Worm (Caenorhabditis elegans) whole organism, L2 larva: ENCODE data around the gene R04D3.3.

Experiments used
- alr-1 ChIP-seq: fragments of 150-350 bp; optimal IDR thresholded peaks from 2 replicates; lab custom pipeline; 2014; ENCODE audit warnings: missing biosample characterization, missing genetic modification characterization
- ceh-16 ChIP-seq: fragments of 150-350 bp; optimal IDR thresholded peaks from 2 replicates; lab custom pipeline; 2014; ENCODE audit warnings: missing biosample characterization, missing genetic modification characterization
- elt-1 ChIP-seq: fragments of 150-350 bp; optimal IDR thresholded peaks from 2 replicates; lab custom pipeline; 2014; ENCODE audit warnings: missing biosample characterization, missing genetic modification characterization
- nhr-237 ChIP-seq: fragments of 150-350 bp; optimal IDR thresholded peaks from 2 replicates; lab custom pipeline; 2014; ENCODE audit warnings: missing biosample characterization, missing genetic modification characterization

DNA sequence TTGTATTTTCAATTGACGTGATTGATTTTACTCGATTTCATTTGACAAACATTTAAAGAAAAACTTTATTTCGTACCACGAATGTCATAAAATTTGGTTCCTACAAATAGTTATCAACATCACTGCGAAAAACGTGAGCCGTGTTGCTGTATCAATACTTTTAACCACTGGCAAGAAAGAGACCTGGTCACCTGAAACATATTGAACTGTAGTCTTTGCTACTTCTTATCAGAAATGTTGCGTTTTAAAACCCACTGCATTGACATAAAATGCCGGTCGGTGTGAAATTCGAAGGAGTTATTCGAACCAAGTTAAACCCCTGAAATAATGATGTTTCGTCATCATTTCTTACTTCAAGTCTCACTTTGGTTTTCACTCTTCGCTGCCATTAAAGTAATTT, 42.8 kb downstream of the R04D3.3 start:
- TF ChIP-seq nhr-237 (no peak), elt-1 (tag; lab: Kevin White, UChicago) (no peak), alr-1 (tag; lab: Kevin White, UChicago) (no peak), ceh-16 (tag; lab: Kevin White, UChicago) (no peak)
